Fruit fly (Drosophila melanogaster) whole organism, embryonic: ENCODE results near the gene Dhdds.
A peak's percentile ranks its signal among the peaks of the same experiment; 100 is the strongest.

Source experiments
- Atf3 ChIP-seq: fragments of 200-800 bp; sonication (Bioruptor generic); optimal IDR thresholded peaks from 3 replicates; lab custom pipeline; 2016; ENCODE audit warnings: missing biosample characterization, missing genetic modification characterization
- Awh ChIP-seq: fragments of 200-800 bp; sonication (Bioruptor generic); IDR thresholded peaks from 2 replicates; pipeline ENCODE4, ENCODE4 v1.3.6; 2022; ENCODE audit warnings: missing biosample characterization, missing genetic modification characterization
- B-H2 ChIP-seq: fragments of 200-800 bp; sonication (Bioruptor generic); optimal IDR thresholded peaks from 2 replicates; lab custom pipeline; 2018; ENCODE audit warnings: missing biosample characterization, mild to moderate bottlenecking, missing genetic modification characterization
- BtbVII ChIP-seq: fragments of 200-800 bp; sonication (Bioruptor generic); optimal IDR thresholded peaks from 3 replicates; lab custom pipeline; 2017; ENCODE audit warnings: missing biosample characterization, mild to moderate bottlenecking, missing genetic modification characterization
- CG10147 ChIP-seq: fragments of 200-800 bp; sonication (Bioruptor generic); optimal IDR thresholded peaks from 2 replicates; lab custom pipeline; 2019; ENCODE audit warnings: missing biosample characterization, mild to moderate bottlenecking, missing genetic modification characterization, moderate library complexity
- CG10267 ChIP-seq: fragments of 200-800 bp; sonication (Bioruptor generic); optimal IDR thresholded peaks from 2 replicates; lab custom pipeline; 2018; ENCODE audit warnings: missing biosample characterization, mild to moderate bottlenecking, missing genetic modification characterization, moderate library complexity
- CG11695 ChIP-seq: fragments of 200-800 bp; sonication (Bioruptor generic); IDR thresholded peaks from 3 replicates; pipeline ENCODE4 v1.3.6; 2022; ENCODE audit warnings: missing biosample characterization, missing genetic modification characterization
- CG13287 ChIP-seq: fragments of 200-800 bp; sonication (Bioruptor generic); IDR thresholded peaks from 2 replicates; pipeline ENCODE4 v1.3.6; 2022; ENCODE audit warnings: missing biosample characterization, missing genetic modification characterization; ENCODE audit not compliant: partially characterized antibody
- CG17359 ChIP-seq: fragments of 200-800 bp; sonication (Bioruptor generic); optimal IDR thresholded peaks from 3 replicates; lab custom pipeline; 2018; ENCODE audit warnings: missing biosample characterization, mild to moderate bottlenecking, missing genetic modification characterization, moderate library complexity
- CG17802 ChIP-seq: fragments of 200-800 bp; sonication (Bioruptor generic); optimal IDR thresholded peaks from 2 replicates; lab custom pipeline; 2018; ENCODE audit warnings: missing biosample characterization, mild to moderate bottlenecking, missing genetic modification characterization, moderate library complexity
- CG18764 ChIP-seq: fragments of 200-800 bp; sonication (Bioruptor generic); optimal IDR thresholded peaks from 3 replicates; lab custom pipeline; 2016; ENCODE audit warnings: missing biosample characterization, missing genetic modification characterization
- CG31365 ChIP-seq: fragments of 200-800 bp; sonication (Bioruptor generic); optimal IDR thresholded peaks from 2 replicates; lab custom pipeline; 2018; ENCODE audit warnings: missing biosample characterization, mild to moderate bottlenecking, missing genetic modification characterization
- CG3407 ChIP-seq: fragments of 200-800 bp; sonication (Bioruptor generic); optimal IDR thresholded peaks from 2 replicates; lab custom pipeline; 2018; ENCODE audit warnings: missing biosample characterization, mild to moderate bottlenecking, missing genetic modification characterization
- CG4404 ChIP-seq: fragments of 200-800 bp; sonication (Bioruptor generic); IDR thresholded peaks from 2 replicates; pipeline ENCODE4 v1.3.6; 2022; ENCODE audit warnings: missing biosample characterization, missing genetic modification characterization
- CG4424 ChIP-seq: fragments of 200-800 bp; sonication (Bioruptor generic); optimal IDR thresholded peaks from 3 replicates; lab custom pipeline; 2016; ENCODE audit warnings: missing biosample characterization, missing genetic modification characterization
- CG5245 ChIP-seq: fragments of 200-800 bp; sonication (Bioruptor generic); optimal IDR thresholded peaks from 3 replicates; lab custom pipeline; 2016; ENCODE audit warnings: missing biosample characterization, missing genetic modification characterization
- CG6254 ChIP-seq: fragments of 200-800 bp; sonication (Bioruptor generic); optimal IDR thresholded peaks from 3 replicates; lab custom pipeline; 2017; ENCODE audit warnings: mild to moderate bottlenecking, missing biosample characterization, missing genetic modification reagents, missing genetic modification characterization
- CG7372 ChIP-seq: fragments of 200-800 bp; sonication (Bioruptor generic); IDR thresholded peaks from 2 replicates; pipeline ENCODE4 v1.3.6; 2022; ENCODE audit warnings: missing biosample characterization, missing genetic modification characterization
- CG9876 ChIP-seq: fragments of 200-800 bp; sonication (Bioruptor generic); optimal IDR thresholded peaks from 2 replicates; lab custom pipeline; 2016; ENCODE audit warnings: missing biosample characterization, missing genetic modification characterization
- CHES-1-like ChIP-seq: fragments of 200-800 bp; sonication (Bioruptor generic); optimal IDR thresholded peaks from 2 replicates; lab custom pipeline; 2016; ENCODE audit warnings: missing biosample characterization, missing genetic modification characterization
- D19B ChIP-seq: fragments of 200-800 bp; sonication (Bioruptor generic); optimal IDR thresholded peaks from 2 replicates; lab custom pipeline; 2017; ENCODE audit warnings: missing biosample characterization, mild to moderate bottlenecking, missing genetic modification characterization
- Ets97D ChIP-seq: fragments of 200-800 bp; sonication (Bioruptor generic); optimal IDR thresholded peaks from 3 replicates; lab custom pipeline; 2016; ENCODE audit warnings: missing biosample characterization, missing genetic modification characterization
- GATAe ChIP-seq: fragments of 200-800 bp; sonication (Bioruptor generic); conservative IDR thresholded peaks from 2 replicates; pipeline ENCODE4 v1.3.6; 2022; ENCODE audit warnings: missing biosample characterization, missing genetic modification characterization
- Hr39 ChIP-seq: fragments of >200 bp; optimal IDR thresholded peaks from 2 replicates; lab custom pipeline; 2017
- Hsf ChIP-seq: fragments of 200-800 bp; sonication (Bioruptor generic); optimal IDR thresholded peaks from 3 replicates; lab custom pipeline; 2016; ENCODE audit warnings: missing biosample characterization, missing genetic modification characterization
- Nf-YB ChIP-seq: fragments of 200-800 bp; sonication (Bioruptor generic); optimal IDR thresholded peaks from 3 replicates; lab custom pipeline; 2019; ENCODE audit warnings: missing biosample characterization, mild to moderate bottlenecking, missing genetic modification characterization, moderate library complexity
- Oaz ChIP-seq: fragments of 200-800 bp; sonication (Bioruptor generic); IDR thresholded peaks from 2 replicates; pipeline ENCODE4 v1.3.6; 2022; ENCODE audit warnings: missing biosample characterization, missing genetic modification characterization
- Ravus ChIP-seq: fragments of 200-800 bp; sonication (Bioruptor generic); IDR thresholded peaks from 2 replicates; pipeline ENCODE4 v1.3.6; 2022; ENCODE audit warnings: missing biosample characterization, missing genetic modification characterization
- Ssrp ChIP-seq: fragments of 200-800 bp; sonication (Bioruptor generic); optimal IDR thresholded peaks from 2 replicates; lab custom pipeline; 2018; ENCODE audit warnings: missing biosample characterization, mild to moderate bottlenecking, missing genetic modification characterization, moderate library complexity
- Taf1 ChIP-seq: fragments of 200-800 bp; sonication (Bioruptor generic); IDR thresholded peaks from 2 replicates; pipeline ENCODE4 v1.3.6; 2022; ENCODE audit warnings: missing biosample characterization, missing genetic modification characterization
- bigmax ChIP-seq: fragments of 200-800 bp; sonication (Bioruptor generic); optimal IDR thresholded peaks from 2 replicates; lab custom pipeline; 2018; ENCODE audit warnings: missing biosample characterization, mild to moderate bottlenecking, missing genetic modification characterization
- chm ChIP-seq: fragments of 200-800 bp; sonication (Bioruptor generic); IDR thresholded peaks from 2 replicates; pipeline ENCODE4 v1.3.6; 2022; ENCODE audit warnings: missing biosample characterization, missing genetic modification characterization
- da ChIP-seq: fragments of 200-800 bp; sonication (Bioruptor generic); optimal IDR thresholded peaks from 2 replicates; lab custom pipeline; 2016; ENCODE audit warnings: missing biosample characterization, missing genetic modification characterization
- dan ChIP-seq: fragments of 200-800 bp; sonication (Bioruptor generic); IDR thresholded peaks from 2 replicates; pipeline ENCODE4 v1.3.6; 2022; ENCODE audit warnings: missing biosample characterization, missing genetic modification characterization
- dm ChIP-seq: fragments of 200-800 bp; sonication (Bioruptor generic); optimal IDR thresholded peaks from 3 replicates; lab custom pipeline; 2016; ENCODE audit warnings: missing biosample characterization, missing genetic modification characterization
- dmrt99B ChIP-seq: fragments of 200-800 bp; sonication (Bioruptor generic); optimal IDR thresholded peaks from 2 replicates; lab custom pipeline; 2018; ENCODE audit warnings: missing biosample characterization, mild to moderate bottlenecking, missing genetic modification characterization, moderate library complexity
- en ChIP-seq: fragments of 200-800 bp; sonication (Bioruptor generic); optimal IDR thresholded peaks from 2 replicates; lab custom pipeline; 2016; ENCODE audit warnings: missing biosample characterization, missing genetic modification characterization
- gcm ChIP-seq: fragments of 200-800 bp; sonication (Bioruptor generic); optimal IDR thresholded peaks from 2 replicates; lab custom pipeline; 2019; ENCODE audit warnings: missing biosample characterization, mild to moderate bottlenecking, missing genetic modification characterization, moderate library complexity
- grn ChIP-seq: fragments of 200-800 bp; sonication (Bioruptor generic); optimal IDR thresholded peaks from 3 replicates; lab custom pipeline; 2017; ENCODE audit warnings: missing biosample characterization, missing genetic modification characterization
- gsb ChIP-seq: fragments of 200-800 bp; sonication (Bioruptor generic); IDR thresholded peaks from 2 replicates; pipeline ENCODE4 v1.3.6; 2022; ENCODE audit warnings: missing biosample characterization, missing genetic modification characterization
- gsb-n ChIP-seq: fragments of 200-800 bp; sonication (Bioruptor generic); optimal IDR thresholded peaks from 3 replicates; lab custom pipeline; 2018; ENCODE audit warnings: missing biosample characterization, mild to moderate bottlenecking, missing genetic modification characterization
- hkb ChIP-seq, 2 experiments: fragments of 200-800 bp in 1 of 2; fragments of >200 bp in 1 of 2; sonication (Bioruptor generic) in 1 of 2; IDR thresholded peaks in 1 of 2; optimal IDR thresholded peaks in 1 of 2; 2 replicates each; pipeline versions ENCODE4 v1.3.6 to Lab custom; 2017 to 2022; ENCODE audit warnings: missing biosample characterization in 1 of 2, missing genetic modification characterization in 1 of 2
- ken ChIP-seq: fragments of 200-800 bp; sonication (Bioruptor generic); IDR thresholded peaks from 3 replicates; pipeline ENCODE4 v1.3.6; 2022; ENCODE audit warnings: missing biosample characterization, missing genetic modification characterization
- maf-S ChIP-seq: fragments of 200-800 bp; sonication (Bioruptor generic); optimal IDR thresholded peaks from 2 replicates; lab custom pipeline; 2016; ENCODE audit warnings: missing biosample characterization, missing genetic modification characterization
- odd ChIP-seq: fragments of 200-800 bp; sonication (Bioruptor generic); optimal IDR thresholded peaks from 2 replicates; lab custom pipeline; 2017; ENCODE audit warnings: missing biosample characterization, mild to moderate bottlenecking, missing genetic modification characterization
- peb ChIP-seq: fragments of 200-800 bp; sonication (Bioruptor generic); IDR thresholded peaks from 2 replicates; pipeline ENCODE4 v1.3.6; 2022; ENCODE audit warnings: missing biosample characterization, missing genetic modification characterization
- pzg ChIP-seq: fragments of 200-800 bp; sonication (Bioruptor generic); optimal IDR thresholded peaks from 3 replicates; lab custom pipeline; 2018; ENCODE audit warnings: missing biosample characterization, mild to moderate bottlenecking, missing genetic modification characterization, moderate library complexity
- repo ChIP-seq: fragments of 200-800 bp; sonication (Bioruptor generic); optimal IDR thresholded peaks from 2 replicates; lab custom pipeline; 2016; ENCODE audit warnings: missing biosample characterization, missing genetic modification characterization
- sc ChIP-seq, 3 experiments: fragments of >200 bp in 2 of 3; fragments of 200-800 bp in 1 of 3; sonication (Bioruptor generic) in 1 of 3; optimal IDR thresholded peaks; 2 replicates in 2 of 3; 3 replicates in 1 of 3; lab custom pipeline; 2017; ENCODE audit warnings: mild to moderate bottlenecking in 1 of 3, missing biosample characterization in 1 of 3, missing genetic modification characterization in 1 of 3, missing genetic modification reagents in 1 of 3
- shn ChIP-seq: fragments of 200-800 bp; sonication (Bioruptor generic); optimal IDR thresholded peaks from 3 replicates; lab custom pipeline; 2016; ENCODE audit warnings: missing biosample characterization, missing genetic modification characterization
- tna ChIP-seq: fragments of 200-800 bp; sonication (Bioruptor generic); IDR thresholded peaks from 2 replicates; pipeline ENCODE4 v1.3.6; 2022; ENCODE audit warnings: missing biosample characterization, missing genetic modification characterization; ENCODE audit not compliant: partially characterized antibody

The Dhdds gene

dm6 chrX:7968215-7968799 lies 35.2 kb upstream of the Dhdds start, which contains the start of gene sws (continued):
- TF ChIP-seq BtbVII (GFP tag; lab: Kevin White, UChicago) (peak; percentile 8), Ets97D (GFP tag; lab: Kevin White, UChicago) (peak; percentile 40), GATAe (GFP tag; lab: Robert Waterston, UW) (no peak), Taf1 (GFP tag; lab: Robert Waterston, UW) (no peak), CG18764 (no peak), CG11695 (0 out of 3 replicates have a peak, but pooled peaks have one; percentile 17), Atf3 (no peak), CG17802 (tag; lab: Kevin White, UChicago) (no peak), odd (GFP tag; lab: Kevin White, UChicago) (no peak), dan (no peak), gsb-n (tag; lab: Kevin White, UChicago) (no peak), CG10147 (GFP tag; lab: Kevin White, UChicago) (peak; percentile 5), hkb (optimal IDR thresholded peaks at IDR 0.05; lab: Kevin White, UChicago) (no peak), hkb (GFP tag; IDR thresholded peaks at IDR 0.05; lab: Robert Waterston, UW) (no peak), CG9876 (no peak), CG3407 (GFP tag; lab: Kevin White, UChicago) (no peak), CG7372 (GFP tag; lab: Robert Waterston, UW) (no peak), CG5245 (no peak), da (no peak), Awh (no peak), en (GFP tag; lab: Kevin White, UChicago) (no peak), CG4424 (GFP tag; lab: Kevin White, UChicago) (peak; percentile 10), gsb (no peak), Ravus (GFP tag; lab: Robert Waterston, UW) (no peak), CHES-1-like (GFP tag; lab: Kevin White, UChicago) (no peak), Hr39 (lab: Kevin White, UChicago) (no peak), bigmax (GFP tag; lab: Kevin White, UChicago) (no peak), shn (GFP tag; lab: Kevin White, UChicago) (no peak), CG6254 (GFP tag; lab: Kevin White, UChicago) (no peak), repo (GFP tag; lab: Kevin White, UChicago) (no peak), Nf-YB (no peak), CG31365 (tag; lab: Kevin White, UChicago) (no peak), CG17359 (tag; lab: Kevin White, UChicago) (peak; percentile 41), CG10267 (tag; lab: Kevin White, UChicago) (peak; percentile 32), Oaz (no peak), chm (GFP tag; lab: Robert Waterston, UW) (no peak), CG13287 (peak; percentile 73), sc (optimal IDR thresholded peaks at IDR 0.05; lab: Kevin White, UChicago) (no peak), sc (GFP tag; optimal IDR thresholded peaks at IDR 0.05; lab: Kevin White, UChicago) (no peak), B-H2 (no peak), dm (GFP tag; lab: Kevin White, UChicago) (no peak), maf-S (GFP tag; lab: Kevin White, UChicago) (no peak), CG4404 (GFP tag; lab: Robert Waterston, UW) (no peak), Hsf (GFP tag; lab: Kevin White, UChicago) (no peak), Ssrp (tag; lab: Kevin White, UChicago) (peak; percentile 37), peb (GFP tag; lab: Robert Waterston, UW) (no peak), dmrt99B (tag; lab: Kevin White, UChicago) (peak; percentile 16), ken (GFP tag; lab: Robert Waterston, UW) (no peak), gcm (GFP tag; lab: Kevin White, UChicago) (no peak), pzg (GFP tag; lab: Kevin White, UChicago) (peak; percentile 51), D19B (GFP tag; lab: Kevin White, UChicago) (peak; percentile 10), tna (peak; percentile 29; the same call in 1 of the 2 replicates), grn (GFP tag; lab: Kevin White, UChicago) (no peak)
